Fruit fly (Drosophila melanogaster) whole organism, larva: ENCODE data around the gene CG14313.

Experiments used
- noc ChIP-seq: fragments of 200-800 bp; sonication (Bioruptor generic); optimal IDR thresholded peaks from 3 replicates; lab custom pipeline; 2019; ENCODE audit warnings: missing biosample characterization, mild to moderate bottlenecking, missing genetic modification characterization, moderate library complexity

Gene CG14313

DNA sequence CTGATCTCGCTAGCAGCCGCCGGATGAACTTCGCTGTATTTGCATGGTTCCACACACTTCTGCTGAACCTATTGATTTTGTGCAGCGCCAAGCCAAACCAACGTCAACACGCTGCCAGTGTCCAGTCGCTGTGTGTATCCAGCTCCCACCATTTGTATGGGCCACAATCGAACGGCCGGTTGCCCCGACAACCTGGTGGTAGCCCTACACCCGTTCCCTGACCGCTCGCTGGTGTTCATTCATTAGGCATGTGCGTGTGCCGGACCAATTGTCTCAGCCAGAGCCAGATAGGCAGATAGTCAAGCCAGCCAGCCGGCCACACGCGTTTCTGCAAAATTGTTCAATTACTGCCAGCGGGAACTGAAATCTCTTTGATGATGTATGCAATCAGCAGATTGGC is at the start of gene CG14313:
TSS of gene CG14313 (minus strand) at position 101 of the 400 bp plus-strand sequence.
- TF ChIP-seq noc (tag; lab: Kevin White, UChicago): no peak

DNA sequence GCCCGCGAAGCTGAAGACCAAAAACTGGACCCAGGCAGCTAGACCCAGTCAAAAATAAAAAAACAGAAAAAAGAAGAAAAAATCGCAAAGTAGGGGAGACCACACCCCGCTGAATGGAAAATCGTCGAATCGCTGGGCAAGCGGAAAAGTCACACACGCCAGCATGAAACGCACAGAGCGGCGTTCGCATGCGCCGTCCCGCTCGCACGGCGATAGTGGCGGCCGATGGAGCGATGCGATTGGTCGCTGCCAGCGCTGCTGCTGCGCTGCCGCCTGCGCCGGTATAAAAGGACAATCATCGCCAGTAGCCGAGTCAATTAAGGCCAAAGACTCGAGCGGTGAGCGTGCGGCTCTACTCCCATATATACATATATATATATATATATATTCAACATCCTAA is 44.1 kb upstream of the CG14313 start, which contains the start of gene repo:
TSS of gene repo (plus strand) at position 314 of the 400 bp plus-strand sequence.
- no peak for TF ChIP-seq noc (tag; lab: Kevin White, UChicago)

DNA sequence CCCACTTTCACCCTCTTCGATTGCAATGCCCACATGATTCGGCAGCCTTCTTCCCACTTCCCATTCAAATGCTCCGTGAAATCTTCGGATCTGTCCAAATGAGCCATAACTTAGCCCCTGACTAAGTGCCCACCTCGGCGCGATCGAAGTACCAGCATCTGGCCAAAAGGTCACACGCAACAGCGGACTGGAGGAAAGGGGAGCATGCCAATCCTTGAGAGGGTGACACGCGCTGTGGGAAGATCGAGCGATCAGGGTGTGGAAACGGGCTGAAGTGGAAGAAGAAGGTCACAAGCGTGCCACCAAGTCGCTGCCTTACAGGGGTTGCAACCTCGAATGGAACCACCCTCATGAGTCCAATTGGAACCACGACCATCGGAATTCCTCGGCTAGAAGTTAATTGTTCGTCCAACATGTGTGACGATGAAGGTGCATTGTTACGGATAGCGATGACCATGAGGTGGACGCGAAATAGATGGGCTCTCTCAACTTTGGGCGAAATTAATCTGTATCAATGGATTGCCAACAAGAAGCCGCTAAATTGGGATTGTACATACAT is 43.0 kb upstream of the CG14313 start:
- no peak for TF ChIP-seq noc (tag; lab: Kevin White, UChicago)

DNA sequence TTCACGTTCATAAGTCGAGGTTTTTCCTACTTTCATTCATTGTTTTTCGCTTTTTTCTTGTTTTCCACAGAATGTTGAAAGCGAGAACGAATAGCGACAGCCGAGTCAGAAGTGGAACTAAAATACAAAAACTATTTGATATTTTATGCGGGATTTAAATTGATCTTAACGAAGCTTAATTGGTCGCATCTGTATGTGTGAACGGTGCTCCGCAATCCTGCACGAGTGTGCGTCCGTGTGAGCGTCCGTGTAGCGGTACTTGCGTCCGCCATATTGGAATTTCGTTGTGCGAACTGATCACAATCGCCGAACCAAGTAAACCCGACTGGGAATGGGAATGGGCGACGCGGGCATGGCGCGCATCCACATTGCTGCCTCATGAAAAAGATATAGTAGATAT is 40.4 kb upstream of the CG14313 start:
- TF ChIP-seq noc (tag; lab: Kevin White, UChicago): no peak

DNA sequence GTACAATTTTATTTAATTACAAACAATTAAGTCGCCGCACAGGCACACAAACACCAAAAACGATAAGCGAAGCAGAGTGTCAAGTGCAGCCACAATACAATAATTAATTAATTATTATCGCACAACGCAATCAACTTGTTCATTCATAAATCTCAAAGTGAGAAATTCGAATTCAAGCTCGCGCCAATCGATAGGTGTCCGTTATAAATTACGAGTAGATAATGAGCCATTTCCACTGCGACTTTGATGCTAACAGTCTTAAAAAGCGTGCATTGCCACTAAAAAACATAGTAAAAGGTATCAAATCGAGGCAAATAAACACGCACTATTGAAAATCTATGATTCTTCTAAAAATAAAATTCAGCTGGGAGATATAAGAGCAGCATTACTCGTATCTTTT is 38.5 kb upstream of the CG14313 start:
- no peak for TF ChIP-seq noc (tag; lab: Kevin White, UChicago)

DNA sequence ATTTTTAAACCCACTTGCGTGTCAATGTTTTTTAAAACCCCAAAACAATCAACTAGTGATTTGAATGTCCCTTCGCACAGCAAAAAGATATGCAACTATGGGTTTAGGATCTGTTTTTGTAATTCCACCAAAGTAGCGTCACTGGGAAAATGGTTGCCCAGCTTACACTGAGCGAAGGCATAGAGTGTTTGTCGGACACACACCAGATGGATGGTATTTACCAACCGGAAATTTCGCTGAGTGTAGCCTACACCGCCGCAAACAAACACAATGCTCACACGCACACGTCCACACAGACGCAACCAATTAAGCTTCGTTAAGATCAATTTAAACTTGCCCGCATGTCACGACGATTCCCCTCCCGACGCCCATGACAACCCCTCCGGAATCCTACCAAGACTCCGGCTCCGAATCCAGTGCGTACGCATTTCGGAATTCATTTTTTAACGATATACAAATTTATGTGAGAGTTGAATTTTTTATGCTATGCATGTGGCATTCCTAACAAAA is 37.0 kb upstream of the CG14313 start:
- no peak for TF ChIP-seq noc (tag; lab: Kevin White, UChicago)

DNA sequence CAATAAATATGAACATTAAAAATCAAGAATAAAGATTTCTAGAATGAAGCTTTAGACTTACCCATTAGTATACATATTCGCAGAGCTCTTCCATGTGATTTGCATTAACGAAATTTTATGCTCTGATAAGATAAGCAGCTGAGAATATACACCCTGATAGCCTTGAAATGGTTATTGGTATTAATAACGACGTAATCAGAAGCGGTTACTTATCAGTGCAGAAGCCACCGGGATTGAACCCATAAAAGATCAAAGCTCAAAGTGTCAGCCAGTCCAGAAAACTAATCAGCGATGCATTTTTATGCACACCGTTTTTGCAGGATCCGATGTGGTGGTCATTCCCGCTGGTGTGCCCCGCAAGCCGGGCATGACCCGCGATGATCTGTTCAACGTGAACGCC is 35.6 kb upstream of the CG14313 start:
- no peak for TF ChIP-seq noc (tag; lab: Kevin White, UChicago)

DNA sequence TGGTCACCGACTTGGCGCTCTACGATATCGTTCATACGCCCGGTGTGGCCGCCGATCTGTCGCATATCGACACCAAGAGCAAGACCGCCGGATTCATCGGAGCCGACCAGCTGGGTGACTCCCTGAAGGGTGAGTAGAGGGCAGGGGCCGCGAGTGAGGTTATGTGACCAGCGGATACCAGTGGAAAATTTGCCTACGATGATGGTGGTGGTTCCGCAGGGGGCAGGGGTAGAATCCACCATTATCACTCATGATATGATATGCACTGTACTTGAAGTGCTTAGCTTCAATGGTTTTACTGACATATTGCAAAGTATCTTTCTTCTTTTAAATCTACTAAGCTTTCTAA is 35.0 kb upstream of the CG14313 start:
- no peak for TF ChIP-seq noc (tag; lab: Kevin White, UChicago)

DNA sequence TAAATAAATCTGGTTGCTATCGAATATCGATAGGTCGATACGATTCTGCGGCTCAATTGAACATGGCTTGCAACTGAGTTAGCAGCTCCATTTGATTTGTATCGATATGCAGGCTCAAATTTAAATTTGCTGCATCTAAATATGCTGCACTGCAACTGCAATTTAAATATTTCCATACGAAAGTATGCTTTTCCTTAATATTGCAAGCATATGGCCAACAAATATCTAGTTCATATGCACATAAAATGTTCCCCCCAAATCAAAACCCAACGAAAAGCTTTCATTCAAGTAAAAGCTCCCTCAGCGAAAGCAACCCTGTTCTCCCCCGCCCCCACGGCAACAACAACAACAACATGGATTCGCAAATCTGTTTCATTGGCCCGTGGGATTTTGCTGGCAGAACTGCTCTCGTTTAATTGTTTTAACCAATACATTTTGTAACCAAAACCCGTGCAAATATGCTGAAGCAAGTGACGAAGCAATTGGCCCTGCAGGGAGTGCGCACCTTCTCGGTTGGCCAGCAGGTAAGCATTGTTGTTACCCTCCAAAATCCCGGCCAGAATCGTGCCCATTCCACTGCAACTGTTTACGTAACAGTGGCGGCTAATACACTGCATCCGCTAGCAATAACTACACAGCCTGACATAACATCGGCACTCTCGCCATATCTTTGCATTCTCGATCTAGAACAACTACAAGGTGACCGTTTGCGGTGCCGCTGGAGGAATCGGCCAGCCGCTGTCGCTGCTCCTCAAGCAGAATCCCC is 34.5 kb upstream of the CG14313 start, which contains the start of the genes CG7168 and Mdh2:
TSS of gene CG7168 (minus strand) at position 40 of the 766 bp plus-strand sequence.
TSS of gene Mdh2 (plus strand) at position 354 of the 766 bp plus-strand sequence.
- TF ChIP-seq noc (tag; lab: Kevin White, UChicago): no peak

DNA sequence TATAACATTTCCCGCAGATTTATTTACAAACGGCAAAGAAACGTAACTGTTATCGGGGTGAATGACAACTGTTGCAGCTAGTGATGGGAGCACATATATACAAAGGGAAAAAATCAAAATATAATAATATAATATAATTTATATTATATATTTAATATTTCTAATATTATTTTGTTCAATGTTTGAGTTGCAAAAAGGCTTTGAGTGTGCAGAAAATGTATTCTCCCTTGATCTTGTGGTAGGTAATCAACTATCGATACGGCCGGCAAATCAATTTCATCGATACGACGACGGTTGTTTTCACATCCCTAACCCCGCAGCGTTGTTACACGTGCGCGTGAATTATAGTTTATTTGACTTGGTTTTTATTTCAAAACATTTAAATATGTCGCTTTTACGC is 31.7 kb upstream of the CG14313 start, which contains the start of the genes mTerf5 and Non3:
TSS of gene mTerf5 (minus strand) at position 249 of the 400 bp plus-strand sequence.
TSS of gene Non3 (plus strand) at position 289 of the 400 bp plus-strand sequence.
- TF ChIP-seq noc (tag; lab: Kevin White, UChicago): peak; percentile 54

DNA sequence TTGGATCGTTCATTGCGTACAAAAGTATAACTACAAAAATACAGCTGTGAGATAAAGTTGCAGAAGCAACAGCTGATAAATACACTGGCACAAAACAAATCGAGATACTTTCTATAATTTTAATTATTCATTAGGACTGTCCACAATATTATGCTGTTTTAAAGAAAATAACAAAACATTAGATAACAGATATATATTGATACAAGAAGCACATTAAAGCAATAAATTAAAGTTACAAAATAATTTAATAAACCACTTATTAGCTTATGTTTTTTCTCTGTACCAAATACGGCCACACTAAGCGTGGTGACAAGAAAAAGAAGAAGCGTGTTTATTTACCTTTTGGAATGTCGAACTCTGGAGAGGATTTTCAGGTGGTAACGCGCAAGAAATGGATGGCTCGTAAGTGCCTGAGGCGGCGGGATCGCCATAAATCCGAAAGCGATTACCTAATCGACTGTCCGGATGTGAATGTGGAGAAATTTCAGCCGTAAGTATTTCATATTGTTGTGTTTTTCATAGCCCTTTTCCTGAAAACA is 28.5 kb upstream of the CG14313 start, which contains the start of the genes CG7988 and CG7183:
TSS of gene CG7988 (plus strand) at position 316 of the 539 bp plus-strand sequence.
TSS of gene CG7183 (minus strand) at position 489 of the 539 bp plus-strand sequence.
- TF ChIP-seq noc (tag; lab: Kevin White, UChicago): peak; percentile 92

DNA sequence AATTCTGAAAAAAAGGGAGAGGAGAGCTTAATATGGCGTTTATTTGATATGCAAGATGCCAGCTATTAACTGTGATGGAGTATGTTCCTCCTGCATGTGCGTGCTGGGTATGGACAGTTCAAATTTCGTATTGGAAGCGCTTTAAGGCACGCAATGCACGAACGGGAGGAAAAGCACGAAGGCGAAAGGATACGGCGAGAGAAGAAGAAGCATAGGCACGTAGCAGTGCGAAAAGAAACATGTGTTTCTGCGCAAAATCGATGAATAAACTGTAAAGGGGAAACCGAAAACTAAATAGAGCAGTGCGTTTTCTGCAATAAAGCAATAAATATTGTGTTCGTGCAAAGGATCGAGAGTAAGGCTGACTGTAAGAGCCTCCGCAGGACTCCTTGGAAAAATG is 24.1 kb upstream of the CG14313 start, which contains the start of gene CG14314:
TSS of gene CG14314 (plus strand) at position 243 of the 400 bp plus-strand sequence.
- no peak for TF ChIP-seq noc (tag; lab: Kevin White, UChicago)

DNA sequence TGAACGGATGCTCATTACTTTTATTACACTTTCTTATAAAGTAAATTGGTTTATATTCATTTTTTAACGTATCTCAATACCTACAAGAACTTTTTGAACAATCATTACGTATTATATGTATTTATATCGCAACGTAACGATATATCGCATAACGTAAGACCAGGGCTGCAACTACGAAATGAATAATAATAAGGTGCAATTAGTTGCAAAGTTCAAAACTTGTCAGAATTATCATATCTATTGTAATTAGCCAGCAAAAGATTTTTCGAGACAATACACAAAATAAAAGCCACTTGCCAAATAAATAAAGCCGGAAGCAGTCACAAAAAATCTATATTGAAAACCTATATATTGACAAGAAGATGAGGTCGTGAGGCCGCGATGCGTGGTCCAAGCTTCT is 23.5 kb upstream of the CG14313 start:
- no peak for TF ChIP-seq noc (tag; lab: Kevin White, UChicago)

DNA sequence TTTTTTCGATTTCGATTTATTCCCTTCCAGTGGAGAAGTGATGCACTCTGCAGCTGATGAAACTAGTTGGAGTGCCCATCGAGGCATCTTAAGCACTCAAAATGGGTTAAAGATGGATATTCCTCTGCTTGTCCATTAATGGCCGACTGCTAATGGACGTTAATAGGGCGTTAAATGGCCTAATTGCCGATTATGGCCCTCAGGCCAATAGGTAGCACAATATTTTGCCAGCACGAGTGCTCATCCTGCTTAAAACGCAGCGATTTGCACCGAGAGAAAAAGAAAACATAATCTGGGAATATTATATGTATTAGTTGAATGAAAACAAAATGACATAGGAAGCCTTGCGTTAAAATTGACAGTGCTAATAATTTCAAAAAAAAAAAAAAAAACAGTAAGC is 16.7 kb upstream of the CG14313 start, which contains the start of gene CG44158:
TSS of gene CG44158 (plus strand) at position 301 of the 400 bp plus-strand sequence.
- TF ChIP-seq noc (tag; lab: Kevin White, UChicago): no peak

DNA sequence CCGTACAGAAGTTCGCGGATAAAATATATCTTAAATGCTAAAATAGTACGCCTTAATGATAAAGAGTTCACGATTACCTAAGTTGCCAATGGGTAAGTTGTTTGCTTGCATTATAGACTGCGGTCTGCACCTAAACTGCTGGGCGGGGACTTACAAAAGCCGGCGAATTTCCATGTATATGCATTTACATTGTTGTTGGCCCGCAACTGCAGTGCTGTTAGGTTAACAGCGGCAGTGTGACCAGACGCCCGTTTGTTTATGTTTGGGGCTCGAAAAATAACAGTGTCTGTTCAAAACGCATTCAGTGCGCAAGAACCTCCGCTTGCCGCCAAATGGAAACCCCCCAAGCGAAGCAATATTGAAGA is 8.1 kb upstream of the CG14313 start:
- no peak for TF ChIP-seq noc (tag; lab: Kevin White, UChicago)
